Fruit fly (Drosophila melanogaster) whole organism, embryonic: ENCODE measurements around the gene CG11668.

Source experiments
- Atf-2 ChIP-seq: fragments of 200-800 bp; sonication (Bioruptor generic); optimal IDR thresholded peaks from 2 replicates; lab custom pipeline; 2016; ENCODE audit warnings: missing biosample characterization, missing genetic modification characterization
- Bdp1 ChIP-seq: fragments of 200-800 bp; sonication (Bioruptor generic); optimal IDR thresholded peaks from 3 replicates; lab custom pipeline; 2016; ENCODE audit warnings: missing biosample characterization, missing genetic modification characterization
- CG10274 ChIP-seq: fragments of 200-800 bp; sonication (Bioruptor generic); optimal IDR thresholded peaks from 3 replicates; lab custom pipeline; 2017; ENCODE audit warnings: missing biosample characterization, mild to moderate bottlenecking, missing genetic modification characterization
- CG10321 ChIP-seq: fragments of 200-800 bp; sonication (Bioruptor generic); IDR thresholded peaks from 2 replicates; pipeline ENCODE4 v1.3.6; 2022; ENCODE audit warnings: missing biosample characterization, missing genetic modification characterization
- CG10431 ChIP-seq: fragments of 200-800 bp; sonication (Bioruptor generic); optimal IDR thresholded peaks from 3 replicates; lab custom pipeline; 2018; ENCODE audit warnings: missing biosample characterization, mild to moderate bottlenecking, missing genetic modification characterization
- CG12769 ChIP-seq: fragments of 200-800 bp; sonication (Bioruptor generic); optimal IDR thresholded peaks from 2 replicates; lab custom pipeline; 2019; ENCODE audit warnings: missing biosample characterization, mild to moderate bottlenecking, missing genetic modification characterization, moderate library complexity
- CG14014 ChIP-seq: fragments of 200-800 bp; sonication (Bioruptor generic); IDR thresholded peaks from 2 replicates; pipeline ENCODE4 v1.3.6; 2022; ENCODE audit warnings: missing biosample characterization, missing genetic modification characterization
- CG1603 ChIP-seq: fragments of 200-800 bp; sonication (Bioruptor generic); optimal IDR thresholded peaks from 2 replicates; lab custom pipeline; 2019; ENCODE audit warnings: missing biosample characterization, mild to moderate bottlenecking, missing genetic modification characterization, moderate library complexity
- CG16779 ChIP-seq: fragments of 200-800 bp; sonication (Bioruptor generic); IDR thresholded peaks from 2 replicates; pipeline ENCODE4 v1.3.6; 2022; ENCODE audit warnings: missing biosample characterization, missing genetic modification characterization
- CG17612 ChIP-seq: fragments of 200-800 bp; sonication (Bioruptor generic); IDR thresholded peaks from 2 replicates; pipeline ENCODE4 v1.3.6; 2022; ENCODE audit warnings: missing biosample characterization, missing genetic modification characterization
- CG2889 ChIP-seq: fragments of 200-800 bp; sonication (Bioruptor generic); IDR thresholded peaks from 3 replicates; pipeline ENCODE4 v1.3.6; 2022; ENCODE audit warnings: missing biosample characterization, missing genetic modification characterization
- CG30020 ChIP-seq: fragments of 200-800 bp; optimal IDR thresholded peaks from 2 replicates; lab custom pipeline; 2019; ENCODE audit warnings: missing biosample characterization, mild to moderate bottlenecking, missing genetic modification characterization, moderate library complexity
- CG32767 ChIP-seq: fragments of 200-800 bp; sonication (Bioruptor generic); IDR thresholded peaks from 2 replicates; pipeline ENCODE4 v1.3.6; 2022; ENCODE audit warnings: missing biosample characterization, missing genetic modification characterization
- CG32772 ChIP-seq: fragments of 200-800 bp; sonication (Bioruptor generic); IDR thresholded peaks from 2 replicates; pipeline ENCODE4 v1.3.6; 2022; ENCODE audit warnings: missing biosample characterization, missing genetic modification characterization
- CG3838 ChIP-seq: fragments of 200-800 bp; sonication (Bioruptor generic); optimal IDR thresholded peaks from 3 replicates; lab custom pipeline; 2016; ENCODE audit warnings: missing biosample characterization, missing genetic modification characterization
- CG43689 ChIP-seq: fragments of 200-800 bp; sonication (Bioruptor generic); IDR thresholded peaks from 2 replicates; pipeline ENCODE4 v1.3.6; 2022; ENCODE audit warnings: missing biosample characterization, missing genetic modification characterization
- CG5245 ChIP-seq: fragments of 200-800 bp; sonication (Bioruptor generic); optimal IDR thresholded peaks from 3 replicates; lab custom pipeline; 2016; ENCODE audit warnings: missing biosample characterization, missing genetic modification characterization
- CG6175 ChIP-seq: fragments of 200-800 bp; sonication (Bioruptor generic); IDR thresholded peaks from 3 replicates; pipeline ENCODE4 v1.3.6; 2022; ENCODE audit warnings: missing biosample characterization, missing genetic modification characterization
- CG7987 ChIP-seq: fragments of 200-800 bp; sonication (Bioruptor generic); optimal IDR thresholded peaks from 2 replicates; lab custom pipeline; 2018; ENCODE audit warnings: missing biosample characterization, mild to moderate bottlenecking, missing genetic modification characterization, moderate library complexity
- CG9932 ChIP-seq: fragments of 200-800 bp; sonication (Bioruptor generic); IDR thresholded peaks from 2 replicates; pipeline ENCODE4 v1.3.6; 2022; ENCODE audit warnings: missing biosample characterization, missing genetic modification characterization
- D ChIP-seq, 2 experiments: fragments of 200-800 bp in 1 of 2; fragments of >200 bp in 1 of 2; sonication (Bioruptor generic) in 1 of 2; optimal IDR thresholded peaks; 2 replicates in 1 of 2; 3 replicates in 1 of 2; lab custom pipeline; 2017; ENCODE audit warnings: mild to moderate bottlenecking in 1 of 2, missing biosample characterization in 1 of 2, missing genetic modification characterization in 1 of 2, missing genetic modification reagents in 1 of 2
- D19A ChIP-seq: fragments of 200-800 bp; optimal IDR thresholded peaks from 3 replicates; lab custom pipeline; 2019; ENCODE audit warnings: missing biosample characterization, mild to moderate bottlenecking, missing genetic modification characterization, moderate library complexity
- Dbx ChIP-seq: fragments of 200-800 bp; sonication (Bioruptor generic); IDR thresholded peaks from 3 replicates; pipeline ENCODE4 v1.3.6; 2022; ENCODE audit warnings: missing biosample characterization, missing genetic modification characterization
- Doc3 ChIP-seq: fragments of 200-800 bp; sonication (Bioruptor generic); IDR thresholded peaks from 3 replicates; pipeline ENCODE4 v1.3.6; 2022; ENCODE audit warnings: missing biosample characterization, missing genetic modification characterization; ENCODE audit not compliant: partially characterized antibody
- Gug ChIP-seq: fragments of 200-800 bp; sonication (Bioruptor generic); IDR thresholded peaks from 4 replicates; pipeline ENCODE4 v1.3.6; 2022; ENCODE audit warnings: missing biosample characterization, missing genetic modification characterization
- Hey ChIP-seq: fragments of 200-800 bp; sonication (Bioruptor generic); optimal IDR thresholded peaks from 3 replicates; lab custom pipeline; 2018; ENCODE audit warnings: missing biosample characterization, mild to moderate bottlenecking, missing genetic modification characterization
- Sox100B ChIP-seq: fragments of 200-800 bp; sonication (Bioruptor generic); optimal IDR thresholded peaks from 3 replicates; lab custom pipeline; 2018; ENCODE audit warnings: missing biosample characterization, mild to moderate bottlenecking, missing genetic modification characterization
- Spps ChIP-seq: fragments of 200-800 bp; sonication (Bioruptor generic); optimal IDR thresholded peaks from 2 replicates; lab custom pipeline; 2018; ENCODE audit warnings: missing biosample characterization, mild to moderate bottlenecking, missing genetic modification characterization
- amos ChIP-seq: fragments of 200-800 bp; sonication (Bioruptor generic); IDR thresholded peaks from 2 replicates; pipeline ENCODE4 v1.3.6; 2022; ENCODE audit warnings: missing biosample characterization, missing genetic modification characterization; ENCODE audit not compliant: partially characterized antibody
- bbx ChIP-seq: fragments of 200-800 bp; sonication (Bioruptor generic); IDR thresholded peaks from 2 replicates; pipeline ENCODE4 v1.3.6; 2022; ENCODE audit warnings: missing biosample characterization, missing genetic modification characterization; ENCODE audit not compliant: partially characterized antibody
- br ChIP-seq: fragments of >200 bp; optimal IDR thresholded peaks from 2 replicates; lab custom pipeline; 2017
- dan ChIP-seq: fragments of 200-800 bp; sonication (Bioruptor generic); IDR thresholded peaks from 2 replicates; pipeline ENCODE4 v1.3.6; 2022; ENCODE audit warnings: missing biosample characterization, missing genetic modification characterization
- en ChIP-seq: fragments of 200-800 bp; sonication (Bioruptor generic); optimal IDR thresholded peaks from 2 replicates; lab custom pipeline; 2016; ENCODE audit warnings: missing biosample characterization, missing genetic modification characterization
- fu2 ChIP-seq: fragments of 200-800 bp; sonication (Bioruptor generic); optimal IDR thresholded peaks from 2 replicates; lab custom pipeline; 2016; ENCODE audit warnings: missing biosample characterization, missing genetic modification characterization
- gcm2 ChIP-seq: fragments of 200-800 bp; sonication (Bioruptor generic); optimal IDR thresholded peaks from 2 replicates; lab custom pipeline; 2016; ENCODE audit warnings: missing biosample characterization, missing genetic modification characterization
- gem ChIP-seq: fragments of 200-800 bp; sonication (Bioruptor generic); optimal IDR thresholded peaks from 2 replicates; lab custom pipeline; 2019; ENCODE audit warnings: missing biosample characterization, mild to moderate bottlenecking, missing genetic modification characterization, moderate library complexity
- ham ChIP-seq: fragments of 200-800 bp; sonication (Bioruptor generic); IDR thresholded peaks from 2 replicates; pipeline ENCODE4 v1.3.6; 2022; ENCODE audit warnings: missing biosample characterization, missing genetic modification characterization
- hth ChIP-seq: fragments of >200 bp; optimal IDR thresholded peaks from 2 replicates; lab custom pipeline; 2017; ENCODE audit warnings: inconsistent platforms
- klu ChIP-seq: fragments of 200-800 bp; sonication (Bioruptor generic); IDR thresholded peaks from 2 replicates; pipeline ENCODE4 v1.3.6; 2022; ENCODE audit warnings: missing biosample characterization, missing genetic modification characterization
- luna ChIP-seq: fragments of 200-800 bp; sonication (Bioruptor generic); optimal IDR thresholded peaks from 2 replicates; lab custom pipeline; 2016; ENCODE audit warnings: missing biosample characterization, missing genetic modification characterization
- pita ChIP-seq: fragments of 200-800 bp; sonication (Bioruptor generic); optimal IDR thresholded peaks from 2 replicates; lab custom pipeline; 2017; ENCODE audit warnings: missing biosample characterization, mild to moderate bottlenecking, missing genetic modification characterization
- sima ChIP-seq: fragments of 200-800 bp; sonication (Bioruptor generic); optimal IDR thresholded peaks from 2 replicates; lab custom pipeline; 2016; ENCODE audit warnings: missing biosample characterization, missing genetic modification characterization
- slp2 ChIP-seq: fragments of 200-800 bp; sonication (Bioruptor generic); optimal IDR thresholded peaks from 2 replicates; lab custom pipeline; 2016; ENCODE audit warnings: missing biosample characterization, missing genetic modification characterization
- unc-4 ChIP-seq: fragments of 200-800 bp; sonication (Bioruptor generic); IDR thresholded peaks from 2 replicates; pipeline ENCODE4 v1.3.6; 2022; ENCODE audit warnings: missing biosample characterization, missing genetic modification characterization; ENCODE audit not compliant: partially characterized antibody
- vfl ChIP-seq: fragments of 200-800 bp; sonication (Bioruptor generic); optimal IDR thresholded peaks from 2 replicates; lab custom pipeline; 2016; ENCODE audit warnings: missing biosample characterization, missing genetic modification characterization
- vnd ChIP-seq: fragments of 200-800 bp; sonication (Bioruptor generic); IDR thresholded peaks from 3 replicates; pipeline ENCODE4 v1.3.6; 2022; ENCODE audit warnings: missing biosample characterization, missing genetic modification characterization; ENCODE audit not compliant: partially characterized antibody
- zen ChIP-seq: fragments of 200-800 bp; sonication (Bioruptor generic); optimal IDR thresholded peaks from 3 replicates; lab custom pipeline; 2018; ENCODE audit warnings: missing biosample characterization, mild to moderate bottlenecking, missing genetic modification characterization, moderate library complexity

CG11668 gene

DNA sequence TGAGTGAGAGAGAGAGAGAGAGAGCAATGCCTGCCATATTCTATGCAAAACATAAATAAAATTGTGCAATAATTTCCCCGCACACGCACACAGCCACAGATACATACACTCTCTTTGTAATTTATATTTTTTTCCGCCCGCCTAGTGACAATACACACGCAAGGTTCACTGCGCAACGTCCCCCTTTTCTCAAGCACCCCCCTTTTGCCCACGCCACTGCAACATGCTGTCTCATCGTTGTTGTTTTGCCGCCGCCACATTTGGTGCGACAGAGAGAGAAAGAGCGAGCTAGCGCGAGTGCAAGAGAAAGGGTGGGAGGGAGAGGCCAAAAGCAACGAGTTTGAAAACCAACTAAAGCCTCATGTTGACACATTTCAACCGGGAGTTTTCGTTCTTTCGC is 25.8 kb upstream of the CG11668 start (continued):
- TF ChIP-seq zen (tag; lab: Kevin White, UChicago) (peak; percentile 43), dan (GFP tag; lab: Robert Waterston, UW) (no peak), gem (tag; lab: Kevin White, UChicago) (no peak), Spps (tag; lab: Kevin White, UChicago) (no peak), pita (GFP tag; lab: Kevin White, UChicago) (no peak), CG3838 (GFP tag; lab: Kevin White, UChicago) (peak; percentile 54), Bdp1 (GFP tag; lab: Kevin White, UChicago) (peak; percentile 51), sima (no peak), amos (GFP tag; lab: Robert Waterston, UW) (no peak), CG10431 (GFP tag; lab: Kevin White, UChicago) (no peak), Dbx (GFP tag; lab: Robert Waterston, UW) (peak; percentile 53; the same call in 1 of the 3 replicates), CG16779 (GFP tag; lab: Robert Waterston, UW) (peak; percentile 57; the same call in 1 of the 2 replicates), fu2 (peak; percentile 53), Doc3 (GFP tag; lab: Robert Waterston, UW) (no peak), CG2889 (peak; percentile 51; the same call in 1 of the 3 replicates), unc-4 (GFP tag; lab: Robert Waterston, UW) (no peak), CG32767 (GFP tag; lab: Robert Waterston, UW) (0 out of 2 replicates have a peak, but pooled peaks have one; percentile 45), CG17612 (GFP tag; lab: Robert Waterston, UW) (no peak), CG30020 (tag; lab: Kevin White, UChicago) (no peak), Hey (tag; lab: Kevin White, UChicago) (peak; percentile 12), CG1603 (tag; lab: Kevin White, UChicago) (peak; percentile 72), gcm2 (GFP tag; lab: Kevin White, UChicago) (peak; percentile 16), klu (GFP tag; lab: Robert Waterston, UW) (peak; percentile 44; the same call in 1 of the 2 replicates), CG10274 (GFP tag; lab: Kevin White, UChicago) (no peak), ham (GFP tag; lab: Robert Waterston, UW) (no peak), luna (GFP tag; lab: Kevin White, UChicago) (no peak), D (optimal IDR thresholded peaks at IDR 0.05; lab: Kevin White, UChicago) (no peak), D (GFP tag; optimal IDR thresholded peaks at IDR 0.05; lab: Kevin White, UChicago) (peak; percentile 40), hth (lab: Kevin White, UChicago) (no peak), CG32772 (peak; percentile 72), CG43689 (GFP tag; lab: Robert Waterston, UW) (peak; percentile 50; the same call in 1 of the 2 replicates), en (GFP tag; lab: Kevin White, UChicago) (no peak), CG12769 (tag; lab: Kevin White, UChicago) (no peak), slp2 (peak; percentile 53), D19A (tag; lab: Kevin White, UChicago) (peak; percentile 53), CG14014 (GFP tag; lab: Robert Waterston, UW) (0 out of 2 replicates have a peak, but pooled peaks have one; percentile 41), CG6175 (GFP tag; lab: Robert Waterston, UW) (0 out of 3 replicates have a peak, but pooled peaks have one; percentile 65), vnd (GFP tag; lab: Robert Waterston, UW) (no peak), CG5245 (GFP tag; lab: Kevin White, UChicago) (peak; percentile 29), CG10321 (GFP tag; lab: Robert Waterston, UW) (peak; percentile 75), br (lab: Kevin White, UChicago) (no peak), Gug (GFP tag; lab: Robert Waterston, UW) (peak; percentile 65; the same call in 3 of the 4 replicates), Atf-2 (peak; percentile 21), vfl (GFP tag; lab: Kevin White, UChicago) (peak; percentile 60), Sox100B (GFP tag; lab: Kevin White, UChicago) (no peak), bbx (GFP tag; lab: Robert Waterston, UW) (0 out of 2 replicates have a peak, but pooled peaks have one; percentile 17), CG7987 (GFP tag; lab: Kevin White, UChicago) (peak; percentile 64), CG9932 (GFP tag; lab: Robert Waterston, UW) (peak; percentile 67)
